Fruit fly (Drosophila melanogaster) whole organism, embryonic: ENCODE results near the gene CG12470.

ENCODE experiments used
- Antp ChIP-seq: fragments of 200-800 bp; sonication (Bioruptor generic); optimal IDR thresholded peaks from 3 replicates; lab custom pipeline; 2016; ENCODE audit warnings: missing biosample characterization, missing genetic modification characterization
- BEAF-32 ChIP-seq: fragments of 200-800 bp; sonication (Bioruptor generic); optimal IDR thresholded peaks from 3 replicates; lab custom pipeline; 2017; ENCODE audit warnings: missing biosample characterization, missing genetic modification characterization, mild to moderate bottlenecking, moderate library complexity, missing genetic modification reagents
- CG11398 ChIP-seq: fragments of 200-800 bp; sonication (Bioruptor generic); optimal IDR thresholded peaks from 2 replicates; lab custom pipeline; 2016; ENCODE audit warnings: missing biosample characterization, missing genetic modification characterization
- CG11723 ChIP-seq: fragments of 200-800 bp; sonication (Bioruptor generic); optimal IDR thresholded peaks from 2 replicates; lab custom pipeline; 2017; ENCODE audit warnings: missing biosample characterization, mild to moderate bottlenecking, missing genetic modification characterization
- CG13624 ChIP-seq: fragments of 200-800 bp; sonication (Bioruptor generic); optimal IDR thresholded peaks from 2 replicates; lab custom pipeline; 2016; ENCODE audit warnings: missing biosample characterization, missing genetic modification characterization
- CG1603 ChIP-seq: fragments of 200-800 bp; sonication (Bioruptor generic); optimal IDR thresholded peaks from 2 replicates; lab custom pipeline; 2019; ENCODE audit warnings: missing biosample characterization, mild to moderate bottlenecking, missing genetic modification characterization, moderate library complexity
- CG2202 ChIP-seq: fragments of 200-800 bp; sonication (Bioruptor generic); optimal IDR thresholded peaks from 2 replicates; lab custom pipeline; 2018; ENCODE audit warnings: missing biosample characterization, mild to moderate bottlenecking, missing genetic modification characterization
- CG34376 ChIP-seq: fragments of 200-800 bp; sonication (Bioruptor generic); optimal IDR thresholded peaks from 2 replicates; lab custom pipeline; 2018; ENCODE audit warnings: missing biosample characterization, mild to moderate bottlenecking, missing genetic modification characterization
- CG7556 ChIP-seq: fragments of 200-800 bp; sonication (Bioruptor generic); optimal IDR thresholded peaks from 2 replicates; lab custom pipeline; 2017; ENCODE audit warnings: missing biosample characterization, mild to moderate bottlenecking, missing genetic modification characterization
- CG7786 ChIP-seq: fragments of 200-800 bp; sonication (Bioruptor generic); optimal IDR thresholded peaks from 2 replicates; lab custom pipeline; 2016; ENCODE audit warnings: missing biosample characterization, missing genetic modification characterization
- trem ChIP-seq: fragments of 200-800 bp; optimal IDR thresholded peaks from 3 replicates; lab custom pipeline; 2019; ENCODE audit warnings: missing biosample characterization, mild to moderate bottlenecking, missing genetic modification characterization, moderate library complexity

DNA sequence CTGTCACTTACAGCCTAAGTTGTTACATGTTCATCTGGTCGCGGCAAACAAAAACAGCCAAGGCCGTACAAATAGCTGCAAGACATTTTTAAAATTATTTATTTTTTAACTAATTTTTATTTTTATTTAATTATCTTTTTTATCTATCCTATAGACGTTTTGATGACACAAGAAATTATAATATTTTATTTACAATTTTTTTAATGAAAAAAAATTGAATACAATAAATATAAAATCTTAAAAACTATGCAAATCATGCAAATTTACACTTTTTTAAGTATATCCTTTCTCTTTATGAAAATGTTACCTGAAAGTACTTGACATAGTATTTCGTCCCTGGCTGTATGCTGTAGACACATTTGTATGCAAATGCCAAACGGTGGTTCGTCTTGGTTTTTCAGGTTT is 30.6 kb downstream of the CG12470 start:
- TF ChIP-seq CG34376 (no peak), CG7786 (no peak), CG1603 (tag; lab: Kevin White, UChicago) (no peak), CG7556 (GFP tag; lab: Kevin White, UChicago) (peak; percentile 77), CG11723 (GFP tag; lab: Kevin White, UChicago) (peak; percentile 31), BEAF-32 (GFP tag; lab: Kevin White, UChicago) (no peak), Antp (GFP tag; lab: Kevin White, UChicago) (no peak), CG11398 (GFP tag; lab: Kevin White, UChicago) (no peak), trem (tag; lab: Kevin White, UChicago) (peak; percentile 59), CG2202 (tag; lab: Kevin White, UChicago) (peak; percentile 40), CG13624 (GFP tag; lab: Kevin White, UChicago) (no peak)
